Fruit fly (Drosophila melanogaster): ENCODE results near the gene CG42521.

CG42521 gene

dm6 chr3L:10656451-10657198, 33.2 kb upstream of the CG42521 start (continued):
- TF ChIP-seq pum (GFP tag; optimal IDR thresholded peaks at IDR 0.05) = peak; percentile 28
- TF ChIP-seq Side (GFP tag; optimal IDR thresholded peaks at IDR 0.05) = peak; percentile 67
- TF ChIP-seq CG32772 (GFP tag; IDR thresholded peaks at IDR 0.05) = no peak
- TF ChIP-seq Myb (GFP tag; optimal IDR thresholded peaks at IDR 0.05) = peak; percentile 16
- TF ChIP-seq stc (GFP tag; IDR thresholded peaks at IDR 0.05) = peak; percentile 51; the same call in 1 of the 2 replicates
- TF ChIP-seq dm (GFP tag; optimal IDR thresholded peaks at IDR 0.05) = no peak
- peak; percentile 61 for TF ChIP-seq NC2β (GFP tag; optimal IDR thresholded peaks at IDR 0.05)
- TF ChIP-seq klu (GFP tag; IDR thresholded peaks at IDR 0.05) = no peak
- peak; percentile 82 for TF ChIP-seq CG10209 (GFP tag; optimal IDR thresholded peaks at IDR 0.05)
- TF ChIP-seq schlank (tag; optimal IDR thresholded peaks at IDR 0.05) = peak; percentile 78
- TF ChIP-seq usp (GFP tag; optimal IDR thresholded peaks at IDR 0.05) = no peak
- no peak for TF ChIP-seq CG2129 (GFP tag; IDR thresholded peaks at IDR 0.05; ENCODE audit: partially characterized antibody)
- 0 out of 2 replicates have a peak, but pooled peaks have one; percentile 17 for TF ChIP-seq Ptx1 (GFP tag; IDR thresholded peaks at IDR 0.05)
- no peak for TF ChIP-seq Optix (GFP tag; IDR thresholded peaks at IDR 0.05)
- no peak for TF ChIP-seq Mrtf (GFP tag; IDR thresholded peaks at IDR 0.05)
- TF ChIP-seq nmo (GFP tag; optimal IDR thresholded peaks at IDR 0.05) = no peak
- TF ChIP-seq Bteb2 (GFP tag; optimal IDR thresholded peaks at IDR 0.05) = peak; percentile 18
- TF ChIP-seq tio (GFP tag; optimal IDR thresholded peaks at IDR 0.05) = peak; percentile 55
- no peak for TF ChIP-seq Dip2 (GFP tag; IDR thresholded peaks at IDR 0.05)
- TF ChIP-seq CG11504 (tag; optimal IDR thresholded peaks at IDR 0.05) = peak; percentile 65
- peak; percentile 41 for TF ChIP-seq CG14710 (tag; optimal IDR thresholded peaks at IDR 0.05)
- peak; percentile 70 for TF ChIP-seq salm (tag; optimal IDR thresholded peaks at IDR 0.05)
- peak; percentile 51; the same call in 1 of the 3 replicates for TF ChIP-seq Dbx (GFP tag; IDR thresholded peaks at IDR 0.05)
- peak; percentile 69 for TF ChIP-seq CG18764 (GFP tag; optimal IDR thresholded peaks at IDR 0.05)
- TF ChIP-seq prd (optimal IDR thresholded peaks at IDR 0.05) = no peak
- no peak for TF ChIP-seq prd (GFP tag; IDR thresholded peaks at IDR 0.05)
- peak; percentile 84 for TF ChIP-seq ci (GFP tag; IDR thresholded peaks at IDR 0.05)
- peak; percentile 44 for TF ChIP-seq Oli (tag; optimal IDR thresholded peaks at IDR 0.05)
- no peak for TF ChIP-seq CG8765 (GFP tag; IDR thresholded peaks at IDR 0.05)
- peak; percentile 43 for TF ChIP-seq btn (GFP tag; optimal IDR thresholded peaks at IDR 0.05)
- TF ChIP-seq Trl (optimal IDR thresholded peaks at IDR 0.05) = no peak
- peak; percentile 77 for TF ChIP-seq Trl (GFP tag; optimal IDR thresholded peaks at IDR 0.05)
- TF ChIP-seq CG6689 (GFP tag; IDR thresholded peaks at IDR 0.05) = no peak
- TF ChIP-seq Atf-2 (GFP tag; optimal IDR thresholded peaks at IDR 0.05) = peak; percentile 32
- TF ChIP-seq CG18619 (GFP tag; optimal IDR thresholded peaks at IDR 0.05) = peak; percentile 70
- TF ChIP-seq CG32532 (GFP tag; IDR thresholded peaks at IDR 0.05) = peak; percentile 33; the same call in 1 of the 2 replicates
- TF ChIP-seq CG12299 (tag; optimal IDR thresholded peaks at IDR 0.05) = peak; percentile 53
- peak; percentile 53 for TF ChIP-seq eyg (GFP tag; optimal IDR thresholded peaks at IDR 0.05)
- peak; percentile 35 for TF ChIP-seq D19B (GFP tag; optimal IDR thresholded peaks at IDR 0.05)
- TF ChIP-seq bab2 (GFP tag; optimal IDR thresholded peaks at IDR 0.05) = peak; percentile 81
- TF ChIP-seq CG10543 (GFP tag; optimal IDR thresholded peaks at IDR 0.05) = peak; percentile 27
- TF ChIP-seq CG31441 (GFP tag; IDR thresholded peaks at IDR 0.05) = no peak; the same call in 1 of the 2 replicates
- TF ChIP-seq CG7556 (GFP tag; optimal IDR thresholded peaks at IDR 0.05) = peak; percentile 54
- TF ChIP-seq CG4820 (GFP tag; optimal IDR thresholded peaks at IDR 0.05) = peak; percentile 10
- peak; percentile 43 for TF ChIP-seq grau (tag; optimal IDR thresholded peaks at IDR 0.05)
- peak; percentile 59 for TF ChIP-seq CG8924 (tag; optimal IDR thresholded peaks at IDR 0.05)
- no peak for TF ChIP-seq Hmx (GFP tag; optimal IDR thresholded peaks at IDR 0.05)
- no peak for TF ChIP-seq dan (GFP tag; IDR thresholded peaks at IDR 0.05)
- no peak for TF ChIP-seq gsb (GFP tag; IDR thresholded peaks at IDR 0.05)
- TF ChIP-seq lilli (GFP tag; optimal IDR thresholded peaks at IDR 0.05) = peak; percentile 34
- TF ChIP-seq Med (GFP tag) = peak; percentile 96
- no peak for TF ChIP-seq CG10321 (GFP tag; IDR thresholded peaks at IDR 0.05)
